Fruit fly (Drosophila melanogaster): ENCODE results near the gene Ugt307A1.

Gene Ugt307A1

DNA sequence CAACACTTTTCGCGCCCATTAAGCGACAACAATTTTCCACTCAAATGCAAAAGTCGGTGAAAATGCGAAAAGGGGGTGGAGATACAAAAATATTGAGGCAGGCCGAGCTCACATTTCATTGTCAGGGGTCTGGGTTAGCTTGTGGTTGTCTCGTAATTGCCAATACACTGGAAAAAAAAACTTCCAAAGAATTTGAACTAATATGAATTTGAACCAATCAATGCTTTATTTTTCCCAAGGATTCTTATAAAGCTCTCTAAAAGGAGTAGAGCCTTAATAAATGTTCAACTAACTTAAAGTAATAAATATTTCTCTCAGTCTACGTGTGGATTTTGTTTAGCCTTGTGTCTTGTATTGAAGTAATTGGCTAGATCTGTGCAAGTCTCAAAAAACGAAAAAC lies 5.2 kb downstream of the Ugt307A1 start (continued):
- TF ChIP-seq CG17328 (GFP tag; IDR thresholded peaks at IDR 0.05) (peak; percentile 57), CG13424 (tag; optimal IDR thresholded peaks at IDR 0.05) (peak; percentile 7), HLH4C (GFP tag; IDR thresholded peaks at IDR 0.05; ENCODE audit: partially characterized antibody) (no peak), mirr (GFP tag; optimal IDR thresholded peaks at IDR 0.05) (no peak), lilli (GFP tag; optimal IDR thresholded peaks at IDR 0.05) (peak; percentile 11), unpg (GFP tag; optimal IDR thresholded peaks at IDR 0.05) (peak; percentile 49), CG2889 (GFP tag; IDR thresholded peaks at IDR 0.05) (no peak), prd (optimal IDR thresholded peaks at IDR 0.05) (no peak), prd (GFP tag; IDR thresholded peaks at IDR 0.05) (0 out of 3 replicates have a peak, but pooled peaks have one; percentile 41), nmo (GFP tag; optimal IDR thresholded peaks at IDR 0.05) (peak; percentile 1), Vsx1 (GFP tag; optimal IDR thresholded peaks at IDR 0.05) (no peak), CG15514 (GFP tag; optimal IDR thresholded peaks at IDR 0.05) (no peak), CG2678 (tag; optimal IDR thresholded peaks at IDR 0.05) (peak; percentile 37), CG18599 (GFP tag; optimal IDR thresholded peaks at IDR 0.05) (peak; percentile 24), Ets65A (GFP tag) (peak; percentile 90), CG15696 (tag; optimal IDR thresholded peaks at IDR 0.05) (peak; percentile 18), CG17361 (GFP tag; IDR thresholded peaks at IDR 0.05) (0 out of 3 replicates have a peak, but pooled peaks have one; percentile 16), HLH54F (GFP tag; optimal IDR thresholded peaks at IDR 0.05) (no peak), CG17568 (GFP tag; optimal IDR thresholded peaks at IDR 0.05) (no peak), bsh (GFP tag; optimal IDR thresholded peaks at IDR 0.05) (peak in 1 of 2 experiments; percentile 38), crc (GFP tag; optimal IDR thresholded peaks at IDR 0.05) (no peak), dmrt99B (tag; optimal IDR thresholded peaks at IDR 0.05) (peak; percentile 33), CG13123 (GFP tag; optimal IDR thresholded peaks at IDR 0.05) (no peak), Max (GFP tag; optimal IDR thresholded peaks at IDR 0.05) (no peak), Oli (tag; optimal IDR thresholded peaks at IDR 0.05) (peak; percentile 21), CG6854 (GFP tag; optimal IDR thresholded peaks at IDR 0.05) (no peak), ci (GFP tag; IDR thresholded peaks at IDR 0.05) (0 out of 3 replicates have a peak, but pooled peaks have one; percentile 29), CG3995 (GFP tag; optimal IDR thresholded peaks at IDR 0.05) (no peak), Blimp-1 (GFP tag; optimal IDR thresholded peaks at IDR 0.05) (peak; percentile 37), Dip3 (GFP tag; optimal IDR thresholded peaks at IDR 0.05) (no peak), CG11696 (GFP tag; IDR thresholded peaks at IDR 0.05) (no peak), lab (GFP tag; optimal IDR thresholded peaks at IDR 0.05) (peak; percentile 36), dpn (GFP tag; optimal IDR thresholded peaks at IDR 0.05) (peak in 1 of 2 experiments; percentile 20), CG5245 (GFP tag; optimal IDR thresholded peaks at IDR 0.05) (peak; percentile 30), Ptx1 (GFP tag; IDR thresholded peaks at IDR 0.05) (0 out of 2 replicates have a peak, but pooled peaks have one; percentile 10), CG3838 (GFP tag; optimal IDR thresholded peaks at IDR 0.05) (no peak), inv (GFP tag; IDR thresholded peaks at IDR 0.05; ENCODE audit: partially characterized antibody) (no peak), CG1647 (GFP tag; optimal IDR thresholded peaks at IDR 0.05) (no peak), sisA (GFP tag; IDR thresholded peaks at IDR 0.05) (peak; percentile 13; the same call in 1 of the 2 replicates), CG1603 (tag; optimal IDR thresholded peaks at IDR 0.05) (peak; percentile 39), CG3407 (GFP tag; optimal IDR thresholded peaks at IDR 0.05) (no peak), mld (GFP tag; IDR thresholded peaks at IDR 0.05; ENCODE audit: partially characterized antibody) (no peak), CG1024 (GFP tag; IDR thresholded peaks at IDR 0.05) (0 out of 2 replicates have a peak, but pooled peaks have one; percentile 25), grau (tag; optimal IDR thresholded peaks at IDR 0.05) (peak; percentile 13), Awh (GFP tag; IDR thresholded peaks at IDR 0.05) (peak; percentile 40; the same call in 1 of the 2 replicates), H2.0 (GFP tag; IDR thresholded peaks at IDR 0.05) (0 out of 2 replicates have a peak, but pooled peaks have one; percentile 16), HLH3B (GFP tag; IDR thresholded peaks at IDR 0.05) (no peak), gem (tag; optimal IDR thresholded peaks at IDR 0.05) (peak; percentile 61), CG13775 (GFP tag; optimal IDR thresholded peaks at IDR 0.05) (no peak), CG17829 (tag; optimal IDR thresholded peaks at IDR 0.05) (peak; percentile 4)
